Fruit fly (Drosophila melanogaster) whole organism, embryonic: ENCODE data around the gene CG9297.

Experiments
- CG1024 ChIP-seq: fragments of 200-800 bp; sonication (Bioruptor generic); IDR thresholded peaks from 2 replicates; pipeline ENCODE4 v1.3.6; 2022; ENCODE audit warnings: missing biosample characterization, missing genetic modification characterization
- CG10462 ChIP-seq: fragments of 200-800 bp; sonication (Bioruptor generic); optimal IDR thresholded peaks from 2 replicates; lab custom pipeline; 2016; ENCODE audit warnings: missing biosample characterization, missing genetic modification characterization
- CG11247 ChIP-seq: fragments of 200-800 bp; sonication (Bioruptor generic); IDR thresholded peaks from 2 replicates; pipeline ENCODE4 v1.3.6; 2022; ENCODE audit warnings: missing biosample characterization, missing genetic modification characterization
- CG12659 ChIP-seq: fragments of 200-800 bp; sonication (Bioruptor generic); optimal IDR thresholded peaks from 3 replicates; lab custom pipeline; 2017; ENCODE audit warnings: mild to moderate bottlenecking, missing biosample characterization, missing genetic modification reagents, missing genetic modification characterization
- CG13296 ChIP-seq: fragments of 200-800 bp; sonication (Bioruptor generic); optimal IDR thresholded peaks from 3 replicates; lab custom pipeline; 2018; ENCODE audit warnings: missing biosample characterization, mild to moderate bottlenecking, missing genetic modification characterization
- CG13424 ChIP-seq: fragments of 200-800 bp; sonication (Bioruptor generic); optimal IDR thresholded peaks from 2 replicates; lab custom pipeline; 2019; ENCODE audit warnings: missing biosample characterization, mild to moderate bottlenecking, missing genetic modification characterization, moderate library complexity
- CG13894 ChIP-seq: fragments of 200-800 bp; sonication (Bioruptor generic); optimal IDR thresholded peaks from 3 replicates; lab custom pipeline; 2018; ENCODE audit warnings: missing biosample characterization, mild to moderate bottlenecking, missing genetic modification characterization, moderate library complexity
- CG15011 ChIP-seq: fragments of 200-800 bp; sonication (Bioruptor generic); optimal IDR thresholded peaks from 3 replicates; lab custom pipeline; 2018; ENCODE audit warnings: missing biosample characterization, mild to moderate bottlenecking, missing genetic modification characterization
- CG17328 ChIP-seq: fragments of 200-800 bp; sonication (Bioruptor generic); IDR thresholded peaks from 2 replicates; pipeline ENCODE4 v1.3.6; 2022; ENCODE audit warnings: missing biosample characterization, missing genetic modification characterization
- CG17359 ChIP-seq: fragments of 200-800 bp; sonication (Bioruptor generic); optimal IDR thresholded peaks from 3 replicates; lab custom pipeline; 2018; ENCODE audit warnings: missing biosample characterization, mild to moderate bottlenecking, missing genetic modification characterization, moderate library complexity
- CG17361 ChIP-seq: fragments of 200-800 bp; sonication (Bioruptor generic); IDR thresholded peaks from 3 replicates; pipeline ENCODE4 v1.3.6; 2022; ENCODE audit warnings: missing biosample characterization, missing genetic modification characterization
- CG17568 ChIP-seq: fragments of 200-800 bp; sonication (Bioruptor generic); optimal IDR thresholded peaks from 2 replicates; lab custom pipeline; 2018; ENCODE audit warnings: missing biosample characterization, mild to moderate bottlenecking, missing genetic modification characterization, moderate library complexity
- CG18011 ChIP-seq: fragments of 200-800 bp; sonication (Bioruptor generic); optimal IDR thresholded peaks from 2 replicates; lab custom pipeline; 2017; ENCODE audit warnings: missing biosample characterization, missing genetic modification characterization, mild to moderate bottlenecking, moderate library complexity, missing genotype
- CG1832 ChIP-seq: fragments of 200-800 bp; sonication (Bioruptor generic); optimal IDR thresholded peaks from 2 replicates; lab custom pipeline; 2017; ENCODE audit warnings: missing biosample characterization, mild to moderate bottlenecking, missing genetic modification characterization, inconsistent platforms
- CG2875 ChIP-seq: fragments of 200-800 bp; sonication (Bioruptor generic); optimal IDR thresholded peaks from 2 replicates; lab custom pipeline; 2017; ENCODE audit warnings: missing biosample characterization, mild to moderate bottlenecking, missing genetic modification characterization, missing genetic modification reagents
- CG30431 ChIP-seq: fragments of 200-800 bp; sonication (Bioruptor generic); optimal IDR thresholded peaks from 2 replicates; lab custom pipeline; 2017; ENCODE audit warnings: missing biosample characterization, missing genetic modification characterization
- CG3065 ChIP-seq: fragments of 200-800 bp; sonication (Bioruptor generic); optimal IDR thresholded peaks from 2 replicates; lab custom pipeline; 2016; ENCODE audit warnings: missing biosample characterization, missing genetic modification characterization
- CG4328 ChIP-seq: fragments of 200-800 bp; sonication (Bioruptor generic); optimal IDR thresholded peaks from 3 replicates; lab custom pipeline; 2017; ENCODE audit warnings: missing biosample characterization, missing genetic modification reagents, missing genetic modification characterization
- CG7556 ChIP-seq: fragments of 200-800 bp; sonication (Bioruptor generic); optimal IDR thresholded peaks from 2 replicates; lab custom pipeline; 2017; ENCODE audit warnings: missing biosample characterization, mild to moderate bottlenecking, missing genetic modification characterization
- CG8089 ChIP-seq: fragments of 200-800 bp; sonication (Bioruptor generic); optimal IDR thresholded peaks from 3 replicates; lab custom pipeline; 2016; ENCODE audit warnings: missing biosample characterization, missing genetic modification characterization
- CoRest ChIP-seq: fragments of 200-800 bp; sonication (Bioruptor generic); optimal IDR thresholded peaks from 3 replicates; lab custom pipeline; 2018; ENCODE audit warnings: missing biosample characterization, mild to moderate bottlenecking, missing genetic modification characterization, moderate library complexity
- Dip2 ChIP-seq: fragments of 200-800 bp; sonication (Bioruptor generic); IDR thresholded peaks from 2 replicates; pipeline ENCODE4 v1.3.6; 2022; ENCODE audit warnings: missing biosample characterization, missing genetic modification characterization
- Drgx ChIP-seq: fragments of 200-800 bp; sonication (Bioruptor generic); IDR thresholded peaks from 2 replicates; pipeline ENCODE4 v1.3.6; 2022; ENCODE audit warnings: missing biosample characterization, missing genetic modification characterization
- ERR ChIP-seq: fragments of 200-800 bp; sonication (Bioruptor generic); optimal IDR thresholded peaks from 2 replicates; lab custom pipeline; 2016; ENCODE audit warnings: missing biosample characterization, missing genetic modification characterization
- HLH3B ChIP-seq: fragments of 200-800 bp; sonication (Bioruptor generic); IDR thresholded peaks from 2 replicates; pipeline ENCODE4 v1.3.6; 2022; ENCODE audit warnings: missing biosample characterization, missing genetic modification characterization
- HLH54F ChIP-seq: fragments of 200-800 bp; sonication (Bioruptor generic); optimal IDR thresholded peaks from 3 replicates; lab custom pipeline; 2016; ENCODE audit warnings: missing biosample characterization, missing genetic modification characterization
- Hey ChIP-seq: fragments of 200-800 bp; sonication (Bioruptor generic); optimal IDR thresholded peaks from 3 replicates; lab custom pipeline; 2018; ENCODE audit warnings: missing biosample characterization, mild to moderate bottlenecking, missing genetic modification characterization
- NK7.1 ChIP-seq: fragments of 200-800 bp; sonication (Bioruptor generic); optimal IDR thresholded peaks from 3 replicates; lab custom pipeline; 2016; ENCODE audit warnings: missing biosample characterization, missing genetic modification characterization
- Scr ChIP-seq: fragments of 200-800 bp; sonication (Bioruptor generic); IDR thresholded peaks from 2 replicates; pipeline ENCODE4 v1.3.6; 2022; ENCODE audit warnings: missing biosample characterization, missing genetic modification characterization; ENCODE audit not compliant: partially characterized antibody
- Taf1 ChIP-seq: fragments of 200-800 bp; sonication (Bioruptor generic); IDR thresholded peaks from 2 replicates; pipeline ENCODE4 v1.3.6; 2022; ENCODE audit warnings: missing biosample characterization, missing genetic modification characterization
- Trl ChIP-seq, 3 experiments: fragments of >200 bp in 2 of 3; fragments of 200-800 bp in 1 of 3; sonication (Bioruptor generic) in 1 of 3; optimal IDR thresholded peaks; 2 replicates in 1 of 3; 3 replicates in 2 of 3; lab custom pipeline; 2016 to 2017; ENCODE audit warnings: missing biosample characterization in 1 of 3, missing genetic modification characterization in 1 of 3
- ase ChIP-seq: fragments of 200-800 bp; sonication (Bioruptor generic); IDR thresholded peaks from 3 replicates; pipeline ENCODE4 v1.3.6; 2022; ENCODE audit warnings: missing biosample characterization, missing genetic modification characterization
- cato ChIP-seq: fragments of 200-800 bp; sonication (Bioruptor generic); optimal IDR thresholded peaks from 2 replicates; lab custom pipeline; 2016; ENCODE audit warnings: missing biosample characterization, missing genetic modification characterization, borderline replicate concordance
- chif ChIP-seq, 2 experiments: fragments of 200-800 bp; sonication (Bioruptor generic); optimal IDR thresholded peaks; 3 replicates each; lab custom pipeline; 2016; ENCODE audit warnings: missing biosample characterization in 2 of 2, missing genetic modification characterization in 2 of 2
- chm ChIP-seq: fragments of 200-800 bp; sonication (Bioruptor generic); IDR thresholded peaks from 2 replicates; pipeline ENCODE4 v1.3.6; 2022; ENCODE audit warnings: missing biosample characterization, missing genetic modification characterization
- grau ChIP-seq: fragments of 200-800 bp; optimal IDR thresholded peaks from 3 replicates; lab custom pipeline; 2019; ENCODE audit warnings: missing biosample characterization, mild to moderate bottlenecking, missing genetic modification characterization, moderate library complexity
- grn ChIP-seq: fragments of 200-800 bp; sonication (Bioruptor generic); optimal IDR thresholded peaks from 3 replicates; lab custom pipeline; 2017; ENCODE audit warnings: missing biosample characterization, missing genetic modification characterization
- lola ChIP-seq, 3 experiments: fragments of >200 bp in 2 of 3; fragments of 200-800 bp in 1 of 3; sonication (Bioruptor generic) in 1 of 3; optimal IDR thresholded peaks; 2 replicates each; lab custom pipeline; 2017 to 2019; ENCODE audit warnings: missing biosample characterization in 3 of 3, missing genetic modification characterization in 3 of 3, mild to moderate bottlenecking in 1 of 3, moderate library complexity in 1 of 3
- mld ChIP-seq: fragments of 200-800 bp; sonication (Bioruptor generic); IDR thresholded peaks from 3 replicates; pipeline ENCODE4 v1.3.6; 2022; ENCODE audit warnings: missing biosample characterization, missing genetic modification characterization; ENCODE audit not compliant: partially characterized antibody
- nau ChIP-seq: fragments of 200-800 bp; sonication (Bioruptor generic); optimal IDR thresholded peaks from 3 replicates; lab custom pipeline; 2017; ENCODE audit warnings: missing biosample characterization, mild to moderate bottlenecking, missing genetic modification characterization, missing genetic modification reagents
- nom ChIP-seq: fragments of 200-800 bp; sonication (Bioruptor generic); optimal IDR thresholded peaks from 2 replicates; lab custom pipeline; 2017; ENCODE audit warnings: missing biosample characterization, missing genetic modification characterization, mild to moderate bottlenecking, moderate library complexity, missing genetic modification reagents
- onecut ChIP-seq: fragments of 200-800 bp; sonication (Bioruptor generic); IDR thresholded peaks from 2 replicates; pipeline ENCODE4 v1.3.6; 2022; ENCODE audit warnings: missing biosample characterization, missing genetic modification characterization
- pb ChIP-seq: fragments of 200-800 bp; sonication (Bioruptor generic); optimal IDR thresholded peaks from 3 replicates; lab custom pipeline; 2016; ENCODE audit warnings: missing biosample characterization, missing genetic modification characterization
- salm ChIP-seq: fragments of 200-800 bp; sonication (Bioruptor generic); optimal IDR thresholded peaks from 2 replicates; lab custom pipeline; 2018; ENCODE audit warnings: missing biosample characterization, mild to moderate bottlenecking, missing genetic modification characterization
- sc ChIP-seq, 3 experiments: fragments of >200 bp in 2 of 3; fragments of 200-800 bp in 1 of 3; sonication (Bioruptor generic) in 1 of 3; optimal IDR thresholded peaks; 2 replicates in 2 of 3; 3 replicates in 1 of 3; lab custom pipeline; 2017; ENCODE audit warnings: mild to moderate bottlenecking in 1 of 3, missing biosample characterization in 1 of 3, missing genetic modification characterization in 1 of 3, missing genetic modification reagents in 1 of 3
- sens ChIP-seq: fragments of 200-800 bp; sonication (Bioruptor generic); peaks from one replicate; lab custom pipeline; 2016; ENCODE audit warnings: missing biosample characterization, missing genetic modification characterization
- ssp ChIP-seq: fragments of 200-800 bp; sonication (Bioruptor generic); IDR thresholded peaks from 2 replicates; pipeline ENCODE4 v1.3.6; 2022; ENCODE audit warnings: missing biosample characterization, missing genetic modification characterization
- trem ChIP-seq: fragments of 200-800 bp; optimal IDR thresholded peaks from 3 replicates; lab custom pipeline; 2019; ENCODE audit warnings: missing biosample characterization, mild to moderate bottlenecking, missing genetic modification characterization, moderate library complexity
- ttk ChIP-seq: fragments of 200-800 bp; sonication (Bioruptor generic); IDR thresholded peaks from 2 replicates; pipeline ENCODE4 v2.1.2; 2022; ENCODE audit warnings: missing biosample characterization, missing genetic modification characterization

Gene CG9297

DNA sequence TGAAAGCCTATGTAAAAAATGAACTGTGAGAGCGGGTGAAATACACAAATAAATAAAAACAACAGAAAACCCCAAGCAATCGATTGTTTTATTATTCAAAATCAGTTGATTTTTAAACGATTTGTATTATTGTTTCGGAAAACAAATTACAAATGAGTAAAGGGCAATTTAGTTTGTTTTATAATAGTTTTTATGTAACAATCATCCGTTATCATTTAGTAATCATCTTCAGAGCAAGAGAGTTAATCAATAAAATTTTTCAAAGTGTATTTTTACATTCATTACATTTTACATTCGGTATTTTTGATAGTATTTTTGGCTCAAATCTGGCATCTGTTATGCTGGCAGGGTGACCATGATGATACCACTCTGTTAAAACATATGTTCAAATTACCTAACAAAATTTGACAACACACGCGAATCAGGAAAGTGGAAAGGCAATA lies 8.0 kb downstream of the CG9297 start, which contains the start of the genes CG42375 and CG9288 (continued):
- peak; percentile 35 for TF ChIP-seq nau
- no peak for TF ChIP-seq CG18011
- peak; percentile 61; the same call in 1 of the 2 replicates for TF ChIP-seq Drgx (GFP tag; lab: Robert Waterston, UW)
- TF ChIP-seq CoRest (tag; lab: Kevin White, UChicago), result no peak
- TF ChIP-seq CG13894, result no peak
- peak; percentile 28 for TF ChIP-seq grau (tag; lab: Kevin White, UChicago)
- TF ChIP-seq CG15011 (GFP tag; lab: Kevin White, UChicago), result peak; percentile 47
- TF ChIP-seq pb (GFP tag; lab: Kevin White, UChicago), result peak; percentile 28
- TF ChIP-seq HLH3B (GFP tag; lab: Robert Waterston, UW), result peak; percentile 81
- peak; percentile 80 for TF ChIP-seq CG17361
- peak; percentile 34 for TF ChIP-seq CG12659 (GFP tag; lab: Kevin White, UChicago)
- TF ChIP-seq lola (GFP tag; optimal IDR thresholded peaks at IDR 0.05; lab: Kevin White, UChicago), result peak in 1 of 3 experiments; percentile 22
- no peak for TF ChIP-seq ERR
- peak; percentile 59 for TF ChIP-seq NK7.1 (GFP tag; lab: Kevin White, UChicago)
- peak; percentile 94 for TF ChIP-seq sens (GFP tag; lab: Kevin White, UChicago)
- no peak for TF ChIP-seq ssp (GFP tag; lab: Robert Waterston, UW)
- no peak for TF ChIP-seq CG3065 (GFP tag; lab: Kevin White, UChicago)
- TF ChIP-seq CG4328 (GFP tag; lab: Kevin White, UChicago), result no peak
- TF ChIP-seq CG13296 (GFP tag; lab: Kevin White, UChicago), result no peak
- TF ChIP-seq CG8089, result no peak
- no peak for TF ChIP-seq CG17328 (GFP tag; lab: Robert Waterston, UW)
- no peak for TF ChIP-seq CG10462
- no peak for TF ChIP-seq CG30431 (GFP tag; lab: Kevin White, UChicago)
- TF ChIP-seq Taf1 (GFP tag; lab: Robert Waterston, UW), result no peak
- peak; percentile 76 for TF ChIP-seq CG17359 (tag; lab: Kevin White, UChicago)
- no peak for TF ChIP-seq nom (GFP tag; lab: Kevin White, UChicago)
- no peak for TF ChIP-seq grn (GFP tag; lab: Kevin White, UChicago)
- no peak for TF ChIP-seq HLH54F (GFP tag; lab: Kevin White, UChicago)
- no peak for TF ChIP-seq mld (GFP tag; lab: Robert Waterston, UW)
- peak; percentile 39; the same call in 1 of the 2 replicates for TF ChIP-seq onecut
- TF ChIP-seq Hey (tag; lab: Kevin White, UChicago), result no peak
- TF ChIP-seq Scr, result no peak
- peak; percentile 14 for TF ChIP-seq CG13424
- TF ChIP-seq CG1024 (GFP tag; lab: Robert Waterston, UW), result peak; percentile 41; the same call in 1 of the 2 replicates
- TF ChIP-seq salm, result peak; percentile 9
- no peak for TF ChIP-seq CG1832
- peak; percentile 59 for TF ChIP-seq trem (tag; lab: Kevin White, UChicago)
- no peak for TF ChIP-seq CG11247 (GFP tag; lab: Robert Waterston, UW)
- TF ChIP-seq CG2875 (GFP tag; lab: Kevin White, UChicago), result no peak
- TF ChIP-seq sc (optimal IDR thresholded peaks at IDR 0.05; lab: Kevin White, UChicago), result no peak
- no peak for TF ChIP-seq sc (GFP tag; optimal IDR thresholded peaks at IDR 0.05; lab: Kevin White, UChicago)
- TF ChIP-seq chm, result 0 out of 2 replicates have a peak, but pooled peaks have one; percentile 35
- no peak for TF ChIP-seq Dip2 (GFP tag; lab: Robert Waterston, UW)
- TF ChIP-seq chif (GFP tag; optimal IDR thresholded peaks at IDR 0.05; lab: Kevin White, UChicago), result peak in 1 of 2 experiments; percentile 58
- peak; percentile 66 for TF ChIP-seq CG7556
- peak; percentile 18; the same call in 1 of the 2 replicates for TF ChIP-seq ttk (GFP tag; lab: Robert Waterston, UW)
- TF ChIP-seq Trl (optimal IDR thresholded peaks at IDR 0.05; lab: Kevin White, UChicago), result no peak
- peak; percentile 62 for TF ChIP-seq Trl (GFP tag; optimal IDR thresholded peaks at IDR 0.05; lab: Kevin White, UChicago)
- TF ChIP-seq cato (GFP tag; lab: Kevin White, UChicago), result no peak
- TF ChIP-seq ase (GFP tag; lab: Robert Waterston, UW), result no peak
- TF ChIP-seq CG17568 (GFP tag; lab: Kevin White, UChicago), result no peak
